Worm (Caenorhabditis elegans): Measurements from ENCODE around the gene rpoa-49.

- no peak for TF ChIP-seq pha-4 (tag; optimal IDR thresholded peaks at IDR 0.05)
- no peak for TF ChIP-seq ztf-11 (tag; optimal IDR thresholded peaks at IDR 0.05)
- TF ChIP-seq nhr-11 (tag; optimal IDR thresholded peaks at IDR 0.05) = no peak
- TF ChIP-seq snpc-4 (tag; optimal IDR thresholded peaks at IDR 0.05) = no peak
- TF ChIP-seq nhr-237 (tag; optimal IDR thresholded peaks at IDR 0.05) = no peak
- no peak for TF ChIP-seq nhr-76 (tag; optimal IDR thresholded peaks at IDR 0.05)
- TF ChIP-seq daf-12 (tag; optimal IDR thresholded peaks at IDR 0.05) = no peak
- TF ChIP-seq ceh-16 (tag; optimal IDR thresholded peaks at IDR 0.05) = no peak
- no peak for TF ChIP-seq elt-1 (tag; optimal IDR thresholded peaks at IDR 0.05)
- TF ChIP-seq nhr-28 (tag; optimal IDR thresholded peaks at IDR 0.05) = no peak
- no peak for TF ChIP-seq egl-27 (tag; optimal IDR thresholded peaks at IDR 0.05)
- no peak for TF ChIP-seq fos-1 (tag; optimal IDR thresholded peaks at IDR 0.05)
- TF ChIP-seq elt-3 (tag; optimal IDR thresholded peaks at IDR 0.05) = no peak
- TF ChIP-seq ztf-4 (tag; optimal IDR thresholded peaks at IDR 0.05) = no peak
Observed at ce11 chrII:4793-5192, 40.0 kb upstream of the rpoa-49 start.
